Fruit fly (Drosophila melanogaster) whole organism, wandering third instar larva: ENCODE data around the gene CG18586.
A peak's percentile ranks its signal among the peaks of the same experiment; 100 is the strongest.

ENCODE experiments used
- Abd-B ChIP-seq: fragments of >200 bp; optimal IDR thresholded peaks from 2 replicates; lab custom pipeline; 2017; ENCODE audit warnings: missing biosample characterization, missing genetic modification characterization
- CG32264 ChIP-seq: fragments of 200-800 bp; sonication (Bioruptor generic); optimal IDR thresholded peaks from 2 replicates; lab custom pipeline; 2016; ENCODE audit warnings: missing biosample characterization, missing genetic modification characterization
- CG9705 ChIP-seq: fragments of 200-800 bp; sonication (Bioruptor generic); optimal IDR thresholded peaks from 2 replicates; lab custom pipeline; 2018; ENCODE audit warnings: missing biosample characterization, mild to moderate bottlenecking, missing genetic modification characterization
- CrebA ChIP-seq: fragments of 200-800 bp; sonication (Bioruptor generic); optimal IDR thresholded peaks from 2 replicates; lab custom pipeline; 2016; ENCODE audit warnings: missing biosample characterization, mild to moderate bottlenecking, missing genetic modification characterization, borderline replicate concordance
- Dfd ChIP-seq: fragments of >200 bp; optimal IDR thresholded peaks from 2 replicates; lab custom pipeline; 2017; ENCODE audit warnings: missing biosample characterization, missing genetic modification characterization
- Dif ChIP-seq: fragments of 200-275, 200-300 bp; sonication (Bioruptor generic); optimal IDR thresholded peaks from 2 replicates; lab custom pipeline; 2018; ENCODE audit warnings: missing biosample characterization, missing genetic modification characterization; ENCODE audit not compliant: partially characterized antibody
- GATAd ChIP-seq: sonication (Bioruptor generic); optimal IDR thresholded peaks from 2 replicates; lab custom pipeline; 2016; ENCODE audit warnings: missing biosample characterization, missing genetic modification characterization
- HLH106 ChIP-seq: fragments of 200-800 bp; optimal IDR thresholded peaks from 3 replicates; lab custom pipeline; 2019; ENCODE audit warnings: missing biosample characterization, mild to moderate bottlenecking, missing genetic modification characterization, moderate library complexity
- Hnf4 ChIP-seq: fragments of 200-800 bp; sonication (Bioruptor generic); optimal IDR thresholded peaks from 2 replicates; lab custom pipeline; 2016; ENCODE audit warnings: missing biosample characterization, mild to moderate bottlenecking, missing genetic modification characterization
- Hr78 ChIP-seq: fragments of >200 bp; optimal IDR thresholded peaks from 2 replicates; lab custom pipeline; 2017; ENCODE audit warnings: missing biosample characterization, missing genetic modification characterization
- Hr83 ChIP-seq: fragments of 200-300 bp; sonication (Bioruptor generic); optimal IDR thresholded peaks from 2 replicates; lab custom pipeline; 2016; ENCODE audit warnings: missing biosample characterization, mild to moderate bottlenecking, missing genetic modification characterization, moderate library complexity; ENCODE audit not compliant: poor library complexity, severe bottlenecking
- Mio ChIP-seq: sonication (Bioruptor generic); optimal IDR thresholded peaks from 2 replicates; lab custom pipeline; 2016; ENCODE audit warnings: missing biosample characterization, missing genetic modification characterization
- N ChIP-seq: fragments of >200 bp; optimal IDR thresholded peaks from 2 replicates; lab custom pipeline; 2018; ENCODE audit warnings: missing biosample characterization, missing external identifiers, missing genetic modification characterization
- OdsH ChIP-seq: fragments of 200-800 bp; sonication (Bioruptor generic); optimal IDR thresholded peaks from 2 replicates; lab custom pipeline; 2016; ENCODE audit warnings: missing biosample characterization, mild to moderate bottlenecking, missing genetic modification characterization
- Rel ChIP-seq, 2 experiments: fragments of 200-800 bp; sonication (Bioruptor generic) in 1 of 2; optimal IDR thresholded peaks; 2 replicates in 1 of 2; 3 replicates in 1 of 2; lab custom pipeline; 2016 to 2019; ENCODE audit warnings: mild to moderate bottlenecking in 2 of 2, missing biosample characterization in 2 of 2, missing genetic modification characterization in 2 of 2, moderate library complexity in 1 of 2
- Sp1 ChIP-seq: fragments of 200-800 bp; sonication (Bioruptor generic); optimal IDR thresholded peaks from 3 replicates; lab custom pipeline; 2019; ENCODE audit warnings: missing biosample characterization, mild to moderate bottlenecking, missing genetic modification characterization, moderate library complexity
- Vsx2 ChIP-seq: fragments of 200-300, 225-300 bp; sonication (Bioruptor generic); optimal IDR thresholded peaks from 2 replicates; lab custom pipeline; 2018; ENCODE audit warnings: missing biosample characterization, missing genetic modification characterization; ENCODE audit not compliant: partially characterized antibody
- br ChIP-seq: fragments of 200-800 bp; sonication (Bioruptor generic); optimal IDR thresholded peaks from 2 replicates; lab custom pipeline; 2016; ENCODE audit warnings: missing biosample characterization, missing genetic modification characterization
- brk ChIP-seq: fragments of 200-800 bp; sonication (Bioruptor generic); optimal IDR thresholded peaks from 2 replicates; lab custom pipeline; 2016; ENCODE audit warnings: missing biosample characterization, mild to moderate bottlenecking, missing genetic modification characterization
- dl ChIP-seq, 2 experiments: fragments of 175-275, 200-275 bp in 1 of 2; fragments of 200-275 bp in 1 of 2; sonication (Bioruptor generic); optimal IDR thresholded peaks; lab custom pipeline; 2018; ENCODE audit warnings: mild to moderate bottlenecking in 2 of 2, missing biosample characterization in 2 of 2, missing genetic modification characterization in 2 of 2, moderate library complexity in 2 of 2; ENCODE audit not compliant: partially characterized antibody in 2 of 2, insufficient read depth in 1 of 2
- dmrt93B ChIP-seq: fragments of 200-800 bp; sonication (Bioruptor generic); optimal IDR thresholded peaks from 2 replicates; lab custom pipeline; 2018; ENCODE audit warnings: missing biosample characterization, mild to moderate bottlenecking, missing genetic modification characterization
- dsf ChIP-seq: sonication (Bioruptor generic); optimal IDR thresholded peaks from 2 replicates; lab custom pipeline; 2016; ENCODE audit warnings: missing biosample characterization, missing genetic modification characterization, borderline replicate concordance
- ey ChIP-seq: fragments of 200-800 bp; sonication (Bioruptor generic); optimal IDR thresholded peaks from 2 replicates; lab custom pipeline; 2016; ENCODE audit warnings: missing biosample characterization, missing genetic modification characterization
- foxo ChIP-seq, 2 experiments: fragments of 200-800 bp; sonication (Bioruptor generic); optimal IDR thresholded peaks; 2 replicates in 1 of 2; 3 replicates in 1 of 2; lab custom pipeline; 2016 to 2017; ENCODE audit warnings: missing biosample characterization in 2 of 2, missing genetic modification characterization in 2 of 2
- fru ChIP-seq: fragments of 200-800 bp; sonication (Bioruptor generic); optimal IDR thresholded peaks from 3 replicates; lab custom pipeline; 2016; ENCODE audit warnings: missing biosample characterization, mild to moderate bottlenecking, missing genetic modification characterization
- h ChIP-seq: fragments of 200-800 bp; sonication (Bioruptor generic); optimal IDR thresholded peaks from 3 replicates; lab custom pipeline; 2016; ENCODE audit warnings: missing biosample characterization, mild to moderate bottlenecking, missing genetic modification characterization
- jim ChIP-seq: fragments of 175-275, 200-325 bp; sonication (Bioruptor generic); optimal IDR thresholded peaks from 2 replicates; lab custom pipeline; 2016; ENCODE audit warnings: missing biosample characterization, mild to moderate bottlenecking, missing genetic modification characterization
- lola ChIP-seq: fragments of >200 bp; optimal IDR thresholded peaks from 2 replicates; lab custom pipeline; 2017; ENCODE audit warnings: missing biosample characterization, missing genetic modification characterization
- pan ChIP-seq: fragments of >200 bp; optimal IDR thresholded peaks from 2 replicates; lab custom pipeline; 2017
- psq ChIP-seq: fragments of 200-800 bp; sonication (Bioruptor generic); optimal IDR thresholded peaks from 3 replicates; lab custom pipeline; 2017; ENCODE audit warnings: missing biosample characterization, mild to moderate bottlenecking, missing genetic modification characterization, moderate library complexity
- rgr ChIP-seq: fragments of 200-800 bp; sonication (Bioruptor generic); optimal IDR thresholded peaks from 3 replicates; lab custom pipeline; 2016; ENCODE audit warnings: missing biosample characterization, mild to moderate bottlenecking, missing genetic modification characterization
- tai ChIP-seq: sonication (Bioruptor generic); optimal IDR thresholded peaks from 2 replicates; lab custom pipeline; 2016; ENCODE audit warnings: missing biosample characterization, missing genetic modification characterization
- usp ChIP-seq: fragments of >200 bp; optimal IDR thresholded peaks from 2 replicates; lab custom pipeline; 2017; ENCODE audit warnings: missing biosample characterization, missing genetic modification characterization
- woc ChIP-seq: sonication (Bioruptor generic); optimal IDR thresholded peaks from 2 replicates; lab custom pipeline; 2016; ENCODE audit warnings: missing biosample characterization, mild to moderate bottlenecking, missing genetic modification characterization

Gene CG18586

dm6 chr3L:5848929-5849328 lies 24.2 kb upstream of the CG18586 start:
- no peak for TF ChIP-seq brk
- TF ChIP-seq ey (GFP tag; lab: Kevin White, UChicago), result no peak
- TF ChIP-seq lola, result no peak
- TF ChIP-seq pan, result no peak
- TF ChIP-seq woc (GFP tag; lab: Kevin White, UChicago), result no peak
- no peak for TF ChIP-seq tai (GFP tag; lab: Kevin White, UChicago)
- TF ChIP-seq usp (GFP tag; lab: Kevin White, UChicago), result no peak
- no peak for TF ChIP-seq N (GFP tag; lab: Kevin White, UChicago)
- no peak for TF ChIP-seq GATAd (GFP tag; lab: Kevin White, UChicago)
- no peak for TF ChIP-seq Rel (GFP tag; optimal IDR thresholded peaks at IDR 0.05; lab: Kevin White, UChicago)
- TF ChIP-seq Rel (tag; optimal IDR thresholded peaks at IDR 0.05; lab: Kevin White, UChicago), result no peak
- TF ChIP-seq CrebA (GFP tag; lab: Kevin White, UChicago), result no peak
- TF ChIP-seq Vsx2 (GFP tag; lab: Kevin White, UChicago), result no peak

dm6 chr3L:5851636-5852035 lies 21.5 kb upstream of the CG18586 start:
- TF ChIP-seq CG9705 (GFP tag; lab: Kevin White, UChicago), result no peak
- peak; percentile 66 for TF ChIP-seq HLH106
- no peak for TF ChIP-seq jim
- TF ChIP-seq dl (GFP tag; optimal IDR thresholded peaks at IDR 0.05; lab: Kevin White, UChicago; ENCODE audit: insufficient read depth in 1 of 2, partially characterized antibody in 2 of 2), result no peak
- TF ChIP-seq CrebA (GFP tag; lab: Kevin White, UChicago), result no peak
- no peak for TF ChIP-seq Abd-B (GFP tag; lab: Kevin White, UChicago)
- TF ChIP-seq psq, result no peak
- TF ChIP-seq rgr (GFP tag; lab: Kevin White, UChicago), result peak; percentile 36
- TF ChIP-seq Hr78 (GFP tag; lab: Kevin White, UChicago), result no peak
- TF ChIP-seq dsf, result no peak
- peak; percentile 56 for TF ChIP-seq ey (GFP tag; lab: Kevin White, UChicago)
- TF ChIP-seq Dif (GFP tag; lab: Kevin White, UChicago), result no peak
- TF ChIP-seq Mio (GFP tag; lab: Kevin White, UChicago), result no peak
- TF ChIP-seq Hnf4 (GFP tag; lab: Kevin White, UChicago), result no peak
- no peak for TF ChIP-seq brk
- TF ChIP-seq lola, result no peak
- peak; percentile 62 for TF ChIP-seq fru
- TF ChIP-seq CG32264 (GFP tag; lab: Kevin White, UChicago), result no peak
- no peak for TF ChIP-seq Rel (GFP tag; optimal IDR thresholded peaks at IDR 0.05; lab: Kevin White, UChicago)
- no peak for TF ChIP-seq Rel (tag; optimal IDR thresholded peaks at IDR 0.05; lab: Kevin White, UChicago)
- peak; percentile 7 for TF ChIP-seq br (GFP tag; lab: Kevin White, UChicago)
- peak; percentile 47 for TF ChIP-seq woc (GFP tag; lab: Kevin White, UChicago)
- peak; percentile 43 for TF ChIP-seq dmrt93B
- TF ChIP-seq h, result peak; percentile 52
- peak; percentile 42 for TF ChIP-seq OdsH (GFP tag; lab: Kevin White, UChicago)
- no peak for TF ChIP-seq N (GFP tag; lab: Kevin White, UChicago)
- TF ChIP-seq tai (GFP tag; lab: Kevin White, UChicago), result no peak
- TF ChIP-seq foxo (GFP tag; optimal IDR thresholded peaks at IDR 0.05; lab: Kevin White, UChicago), result peak in 1 of 2 experiments; percentile 64
- no peak for TF ChIP-seq Dfd (GFP tag; lab: Kevin White, UChicago)
- TF ChIP-seq Sp1 (GFP tag; lab: Kevin White, UChicago), result peak; percentile 68

dm6 chr3L:5855098-5855497 lies 18.0 kb upstream of the CG18586 start:
- TF ChIP-seq foxo (GFP tag; optimal IDR thresholded peaks at IDR 0.05; lab: Kevin White, UChicago) (peak in 1 of 2 experiments; percentile 11), Hr83 (GFP tag; lab: Kevin White, UChicago) (no peak), ey (GFP tag; lab: Kevin White, UChicago) (no peak)
